Fruit fly (Drosophila melanogaster): ENCODE results near the gene CG6763.

Gene CG6763

dm6 chr3R:23257986-23258427, 25.8 kb upstream of the CG6763 start, which contains the start of the genes wda and Pex11c (continued):
- peak; percentile 36; the same call in 2 of the 3 replicates for TF ChIP-seq vnd (GFP tag; IDR thresholded peaks at IDR 0.05; ENCODE audit: partially characterized antibody)
- TF ChIP-seq Side (GFP tag; optimal IDR thresholded peaks at IDR 0.05): peak; percentile 25
- peak; percentile 67; the same call in 1 of the 2 replicates for TF ChIP-seq sna (GFP tag; IDR thresholded peaks at IDR 0.05; ENCODE audit: partially characterized antibody)
- TF ChIP-seq Gsc (GFP tag; IDR thresholded peaks at IDR 0.05): no peak
- TF ChIP-seq slou (GFP tag; optimal IDR thresholded peaks at IDR 0.05): peak; percentile 36
- TF ChIP-seq dpn (GFP tag; optimal IDR thresholded peaks at IDR 0.05): peak in 1 of 2 experiments; percentile 87
- peak; percentile 35 for TF ChIP-seq ems (GFP tag; optimal IDR thresholded peaks at IDR 0.05)
- no peak for TF ChIP-seq CG15479 (GFP tag; optimal IDR thresholded peaks at IDR 0.05)
- peak; percentile 90 for TF ChIP-seq CG11695 (GFP tag; IDR thresholded peaks at IDR 0.05)
- TF ChIP-seq CG5953 (GFP tag; IDR thresholded peaks at IDR 0.05): peak; percentile 68
- TF ChIP-seq ATbp (GFP tag; optimal IDR thresholded peaks at IDR 0.05): peak; percentile 80
- peak; percentile 65 for TF ChIP-seq tio (GFP tag; optimal IDR thresholded peaks at IDR 0.05)
- peak; percentile 33; the same call in 1 of the 2 replicates for TF ChIP-seq nerfin-2 (GFP tag; IDR thresholded peaks at IDR 0.05; ENCODE audit: partially characterized antibody)
- no peak for TF ChIP-seq pnt (GFP tag; optimal IDR thresholded peaks at IDR 0.05)
- no peak; the same call in 1 of the 2 replicates for TF ChIP-seq CG32772 (GFP tag; IDR thresholded peaks at IDR 0.05)
- no peak for TF ChIP-seq CG11723 (GFP tag; optimal IDR thresholded peaks at IDR 0.05)
- peak; percentile 79 for TF ChIP-seq D19A (tag; optimal IDR thresholded peaks at IDR 0.05)
- 0 out of 2 replicates have a peak, but pooled peaks have one; percentile 23 for TF ChIP-seq CG43689 (GFP tag; IDR thresholded peaks at IDR 0.05)
- peak; percentile 93 for TF ChIP-seq gcm (GFP tag; optimal IDR thresholded peaks at IDR 0.05)
- no peak for TF ChIP-seq her (GFP tag; optimal IDR thresholded peaks at IDR 0.05)
- TF ChIP-seq ab (GFP tag; optimal IDR thresholded peaks at IDR 0.05): no peak
- no peak for TF ChIP-seq CTCF (GFP tag; optimal IDR thresholded peaks at IDR 0.05)
- peak; percentile 71 for TF ChIP-seq YL-1 (GFP tag; optimal IDR thresholded peaks at IDR 0.05)
- peak; percentile 44 for TF ChIP-seq Fer2 (tag; optimal IDR thresholded peaks at IDR 0.05)
- TF ChIP-seq sr (GFP tag; IDR thresholded peaks at IDR 0.05): no peak
- no peak for TF ChIP-seq gfzf (GFP tag; optimal IDR thresholded peaks at IDR 0.05)
- no peak for TF ChIP-seq Dfd (GFP tag; optimal IDR thresholded peaks at IDR 0.05)
- peak; percentile 26 for TF ChIP-seq Dip3 (GFP tag; optimal IDR thresholded peaks at IDR 0.05)
- TF ChIP-seq ftz-f1 (GFP tag; optimal IDR thresholded peaks at IDR 0.05): no peak
- no peak for TF ChIP-seq CG15011 (GFP tag; optimal IDR thresholded peaks at IDR 0.05)
- TF ChIP-seq CG10565 (GFP tag; optimal IDR thresholded peaks at IDR 0.05): no peak
- TF ChIP-seq cg (GFP tag; optimal IDR thresholded peaks at IDR 0.05): no peak
- TF ChIP-seq CG17802 (tag; optimal IDR thresholded peaks at IDR 0.05): no peak
- TF ChIP-seq CG4424 (GFP tag; optimal IDR thresholded peaks at IDR 0.05): peak; percentile 81
- TF ChIP-seq bigmax (GFP tag; optimal IDR thresholded peaks at IDR 0.05): no peak
- no peak for TF ChIP-seq CG5180 (GFP tag; optimal IDR thresholded peaks at IDR 0.05)
- TF ChIP-seq CG18619 (GFP tag; optimal IDR thresholded peaks at IDR 0.05): peak; percentile 88
- peak; percentile 84 for TF ChIP-seq CG12942 (GFP tag; optimal IDR thresholded peaks at IDR 0.05)
- TF ChIP-seq Jarid2 (GFP tag; optimal IDR thresholded peaks at IDR 0.05): peak; percentile 51
- TF ChIP-seq wdn (GFP tag; IDR thresholded peaks at IDR 0.05): peak; percentile 75
- TF ChIP-seq vfl (GFP tag; optimal IDR thresholded peaks at IDR 0.05): no peak
- no peak for TF ChIP-seq NFAT (GFP tag; IDR thresholded peaks at IDR 0.05)
- peak; percentile 87 for TF ChIP-seq esg (GFP tag; conservative IDR thresholded peaks at IDR 0.05)
- peak; percentile 89 for TF ChIP-seq CG6689 (GFP tag; IDR thresholded peaks at IDR 0.05)
- TF ChIP-seq CG14860 (GFP tag; IDR thresholded peaks at IDR 0.05; ENCODE audit: partially characterized antibody): no peak; the same call in 2 of the 3 replicates
- peak; percentile 73 for TF ChIP-seq CG30431 (GFP tag; optimal IDR thresholded peaks at IDR 0.05)
- TF ChIP-seq Hr51 (GFP tag; optimal IDR thresholded peaks at IDR 0.05): peak; percentile 56 to 92
- peak; percentile 53 for TF ChIP-seq nerfin-1 (tag; optimal IDR thresholded peaks at IDR 0.05)
- TF ChIP-seq CG31365 (tag; optimal IDR thresholded peaks at IDR 0.05): no peak
- no peak for TF ChIP-seq CG17912 (GFP tag; optimal IDR thresholded peaks at IDR 0.05)
- peak; percentile 60 for TF ChIP-seq stwl (tag; optimal IDR thresholded peaks at IDR 0.05)

Measured in whole organism, embryonic.